Worm (Caenorhabditis elegans) whole organism, late embryonic: Measurements from ENCODE around the gene Y38C1AA.12.
A peak's percentile ranks its signal among the peaks of the same experiment; 100 is the strongest.

Source experiments
- C08G9.2 ChIP-seq: sonication (generic microtip); optimal IDR thresholded peaks from 2 replicates; lab custom pipeline; 2016; ENCODE audit warnings: mild to moderate bottlenecking, missing genetic modification characterization, moderate library complexity, missing compliant biosample characterization
- K02D7.2 ChIP-seq: sonication (generic microtip); optimal IDR thresholded peaks from 2 replicates; lab custom pipeline; 2017; ENCODE audit warnings: mild to moderate bottlenecking, missing genetic modification characterization, missing compliant biosample characterization
- T23F11.4 ChIP-seq: fragments of 200-800 bp; sonication (Bioruptor generic); optimal IDR thresholded peaks from 2 replicates; lab custom pipeline; 2018; ENCODE audit warnings: mild to moderate bottlenecking, missing genetic modification characterization, missing compliant biosample characterization
- ceh-14 ChIP-seq: sonication (generic microtip); optimal IDR thresholded peaks from 2 replicates; lab custom pipeline; 2016; ENCODE audit warnings: missing genotype, missing genetic modification characterization, missing compliant biosample characterization
- ceh-24 ChIP-seq: sonication (generic microtip); optimal IDR thresholded peaks from 2 replicates; lab custom pipeline; 2016; ENCODE audit warnings: mild to moderate bottlenecking, missing genetic modification characterization, missing compliant biosample characterization
- ceh-30 ChIP-seq: fragments of 150-350 bp; optimal IDR thresholded peaks from 2 replicates; lab custom pipeline; 2014; ENCODE audit warnings: missing biosample characterization, missing genetic modification characterization
- ceh-31 ChIP-seq: sonication (generic microtip); optimal IDR thresholded peaks from 2 replicates; lab custom pipeline; 2016; ENCODE audit warnings: missing genetic modification characterization, missing compliant biosample characterization
- ceh-34 ChIP-seq: sonication (generic microtip); optimal IDR thresholded peaks from 2 replicates; lab custom pipeline; 2016; ENCODE audit warnings: mild to moderate bottlenecking, missing genetic modification characterization, missing compliant biosample characterization
- ceh-45 ChIP-seq: fragments of 200-800 bp; sonication (Bioruptor generic); IDR thresholded peaks from 2 replicates; pipeline ENCODE4 v1.3.6; 2022; ENCODE audit warnings: missing genetic modification reagents, missing genetic modification characterization, missing compliant biosample characterization
- ceh-48 ChIP-seq: sonication (generic microtip); optimal IDR thresholded peaks from 2 replicates; lab custom pipeline; 2016; ENCODE audit warnings: missing genetic modification characterization, inconsistent platforms, missing compliant biosample characterization
- ceh-6 ChIP-seq: fragments of 200-800 bp; sonication (Bioruptor generic); optimal IDR thresholded peaks from 2 replicates; lab custom pipeline; 2018; ENCODE audit warnings: mild to moderate bottlenecking, missing genetic modification characterization, missing compliant biosample characterization
- che-1 ChIP-seq: sonication (generic microtip); optimal IDR thresholded peaks from 2 replicates; lab custom pipeline; 2016; ENCODE audit warnings: mild to moderate bottlenecking, missing genetic modification characterization, missing compliant biosample characterization
- dmd-4 ChIP-seq: sonication (generic microtip); optimal IDR thresholded peaks from 2 replicates; lab custom pipeline; 2016; ENCODE audit warnings: borderline replicate concordance, missing genetic modification characterization, missing compliant biosample characterization
- dve-1 ChIP-seq: sonication (generic microtip); optimal IDR thresholded peaks from 2 replicates; lab custom pipeline; 2017; ENCODE audit warnings: antibody characterized with exemption, mild to moderate bottlenecking, missing genetic modification characterization, missing compliant biosample characterization
- elt-2 ChIP-seq: sonication (generic microtip); optimal IDR thresholded peaks from 2 replicates; lab custom pipeline; 2016; ENCODE audit warnings: missing genetic modification reagents, missing genetic modification characterization, missing compliant biosample characterization
- elt-4 ChIP-seq: sonication (generic microtip); optimal IDR thresholded peaks from 2 replicates; lab custom pipeline; 2016; ENCODE audit warnings: missing genetic modification characterization, missing compliant biosample characterization
- ets-4 ChIP-seq: sonication (generic microtip); optimal IDR thresholded peaks from 2 replicates; lab custom pipeline; 2016; ENCODE audit warnings: missing genetic modification characterization, missing compliant biosample characterization
- fkh-10 ChIP-seq: fragments of 150-350 bp; optimal IDR thresholded peaks from 2 replicates; lab custom pipeline; 2014; ENCODE audit warnings: missing biosample characterization, missing genetic modification reagents, missing genetic modification characterization
- hlh-13 ChIP-seq: fragments of 200-800 bp; sonication (Bioruptor generic); optimal IDR thresholded peaks from 2 replicates; lab custom pipeline; 2018; ENCODE audit warnings: mild to moderate bottlenecking, missing genetic modification characterization, missing compliant biosample characterization
- hlh-15 ChIP-seq: sonication (generic microtip); optimal IDR thresholded peaks from 2 replicates; lab custom pipeline; 2016; ENCODE audit warnings: missing genetic modification characterization, missing compliant biosample characterization
- hlh-30 ChIP-seq: sonication (generic microtip); optimal IDR thresholded peaks from 2 replicates; lab custom pipeline; 2017; ENCODE audit warnings: antibody characterized with exemption, missing genetic modification characterization, missing compliant biosample characterization; ENCODE audit not compliant: insufficient read depth
- hlh-8 ChIP-seq: sonication (generic microtip); optimal IDR thresholded peaks from 2 replicates; lab custom pipeline; 2016; ENCODE audit warnings: missing genotype, missing genetic modification characterization, missing compliant biosample characterization
- lin-11 ChIP-seq: fragments of 200-800 bp; sonication (Bioruptor generic); optimal IDR thresholded peaks from 2 replicates; lab custom pipeline; 2018; ENCODE audit warnings: mild to moderate bottlenecking, missing genetic modification characterization, missing compliant biosample characterization
- mec-3 ChIP-seq: sonication (generic microtip); optimal IDR thresholded peaks from 2 replicates; lab custom pipeline; 2016; ENCODE audit warnings: borderline replicate concordance, missing genetic modification characterization, missing compliant biosample characterization
- nhr-11 ChIP-seq: fragments of 150-350 bp; optimal IDR thresholded peaks from 2 replicates; lab custom pipeline; 2014; ENCODE audit warnings: missing biosample characterization, missing genetic modification characterization
- nhr-232 ChIP-seq: sonication (generic microtip); optimal IDR thresholded peaks from 2 replicates; lab custom pipeline; 2016; ENCODE audit warnings: missing genetic modification characterization, missing compliant biosample characterization
- pag-3 ChIP-seq: sonication (generic microtip); optimal IDR thresholded peaks from 2 replicates; lab custom pipeline; 2016; ENCODE audit warnings: missing compliant biosample characterization, missing genetic modification characterization, borderline replicate concordance
- ref-2 ChIP-seq: sonication (generic microtip); optimal IDR thresholded peaks from 2 replicates; lab custom pipeline; 2016; ENCODE audit warnings: missing genetic modification characterization, missing compliant biosample characterization
- sdc-2 ChIP-seq: sonication (generic microtip); optimal IDR thresholded peaks from 2 replicates; lab custom pipeline; 2016; ENCODE audit warnings: missing genotype, missing genetic modification characterization, missing compliant biosample characterization
- sox-2 ChIP-seq: fragments of 200-800 bp; sonication (Bioruptor generic); IDR thresholded peaks from 2 replicates; pipeline ENCODE4 v1.3.6; 2022; ENCODE audit warnings: missing genetic modification reagents, missing genetic modification characterization, missing compliant biosample characterization
- ttx-3 ChIP-seq: sonication (generic microtip); optimal IDR thresholded peaks from 2 replicates; lab custom pipeline; 2016; ENCODE audit warnings: missing genetic modification reagents, missing genetic modification characterization, missing compliant biosample characterization
- unc-3 ChIP-seq, 2 experiments: fragments of 200-800 bp in 1 of 2; sonication (Bioruptor generic) in 1 of 2; sonication (generic microtip) in 1 of 2; conservative IDR thresholded peaks in 1 of 2; optimal IDR thresholded peaks in 1 of 2; 2 replicates each; pipeline versions ENCODE4 v1.3.6 to Lab custom; 2016 to 2022; ENCODE audit warnings: missing compliant biosample characterization in 2 of 2, missing genetic modification characterization in 2 of 2, missing genetic modification reagents in 1 of 2
- unc-42 ChIP-seq: sonication (generic microtip); optimal IDR thresholded peaks from 2 replicates; lab custom pipeline; 2016; ENCODE audit warnings: missing genotype, missing genetic modification characterization, missing compliant biosample characterization
- zip-5 ChIP-seq: sonication (generic microtip); optimal IDR thresholded peaks from 2 replicates; lab custom pipeline; 2016; ENCODE audit warnings: missing genetic modification characterization, missing compliant biosample characterization

The Y38C1AA.12 gene

ce11 chrIV:218252-218651, 26.2 kb downstream of the Y38C1AA.12 start, which contains the start of gene prdx-6:
TSS of gene prdx-6 (plus strand) at chrIV:218552.
- no peak for TF ChIP-seq K02D7.2 (tag; lab: Kevin White, UChicago)
- no peak for TF ChIP-seq elt-2
- no peak for TF ChIP-seq dmd-4 (tag; lab: Kevin White, UChicago)
- TF ChIP-seq lin-11 (tag; lab: Kevin White, UChicago) = no peak
- TF ChIP-seq ceh-6 (GFP tag; lab: Kevin White, UChicago) = no peak
- TF ChIP-seq T23F11.4 = no peak
- no peak for TF ChIP-seq ceh-48 (tag; lab: Kevin White, UChicago)
- no peak for TF ChIP-seq hlh-30 (tag; lab: Kevin White, UChicago)
- no peak for TF ChIP-seq dve-1 (tag; lab: Kevin White, UChicago)
- TF ChIP-seq mec-3 (tag; lab: Kevin White, UChicago) = no peak
- TF ChIP-seq che-1 (tag; lab: Kevin White, UChicago) = no peak
- no peak for TF ChIP-seq ceh-24 (tag; lab: Kevin White, UChicago)
- TF ChIP-seq ceh-45 (GFP tag; lab: Robert Waterston, UW) = no peak
- no peak for TF ChIP-seq unc-3 (GFP tag; conservative IDR thresholded peaks at IDR 0.05; lab: Robert Waterston, UW)
- no peak for TF ChIP-seq unc-3 (tag; optimal IDR thresholded peaks at IDR 0.05; lab: Kevin White, UChicago)
- no peak for TF ChIP-seq hlh-15 (tag; lab: Kevin White, UChicago)
- no peak for TF ChIP-seq ceh-34 (tag; lab: Kevin White, UChicago)
- no peak for TF ChIP-seq sox-2 (GFP tag; lab: Robert Waterston, UW)
- no peak for TF ChIP-seq ceh-30 (tag; lab: Kevin White, UChicago)

- no peak for TF ChIP-seq lin-11 (tag; lab: Kevin White, UChicago)
Measured at ce11 chrIV:231673-232072, 39.6 kb downstream of the Y38C1AA.12 start, which contains the start of gene gtf-2H1. TSS of gene gtf-2H1 (minus strand) at chrIV:231773.

- TF ChIP-seq ceh-45 (GFP tag; lab: Robert Waterston, UW) (no peak), hlh-8 (tag; lab: Kevin White, UChicago) (no peak), hlh-13 (no peak), T23F11.4 (no peak), elt-2 (no peak), C08G9.2 (tag; lab: Kevin White, UChicago) (no peak)
Measured at ce11 chrIV:236138-236537, 44.1 kb downstream of the Y38C1AA.12 start.

ce11 chrIV:237350-237749, 45.3 kb downstream of the Y38C1AA.12 start, which contains the start of gene ints-13:
TSS of gene ints-13 (minus strand) at chrIV:237450.
- TF ChIP-seq sox-2 (GFP tag; lab: Robert Waterston, UW) = no peak
- no peak for TF ChIP-seq ets-4 (tag; lab: Kevin White, UChicago)
- TF ChIP-seq elt-4 = no peak
- TF ChIP-seq nhr-11 (tag; lab: Kevin White, UChicago) = no peak
- no peak for TF ChIP-seq nhr-232 (tag; lab: Kevin White, UChicago)
- no peak for TF ChIP-seq ref-2
- TF ChIP-seq ceh-14 = no peak
- no peak for TF ChIP-seq ceh-48 (tag; lab: Kevin White, UChicago)
- no peak for TF ChIP-seq ceh-34 (tag; lab: Kevin White, UChicago)
- no peak for TF ChIP-seq sdc-2
- TF ChIP-seq K02D7.2 (tag; lab: Kevin White, UChicago) = no peak
- no peak for TF ChIP-seq dmd-4 (tag; lab: Kevin White, UChicago)
- TF ChIP-seq ttx-3 (tag; lab: Kevin White, UChicago) = no peak
- no peak for TF ChIP-seq pag-3 (tag; lab: Kevin White, UChicago)
- no peak for TF ChIP-seq fkh-10 (GFP tag; lab: Kevin White, UChicago)
- TF ChIP-seq che-1 (tag; lab: Kevin White, UChicago) = no peak

ce11 chrIV:240257-240754, 48.2 kb downstream of the Y38C1AA.12 start, which contains the start of the genes fnta-1 and cogc-8:
TSS of gene fnta-1 (minus strand) at chrIV:240307.
TSS of gene cogc-8 (plus strand) at chrIV:240451.
- TF ChIP-seq zip-5 (tag; lab: Kevin White, UChicago) (no peak), ceh-31 (tag; lab: Kevin White, UChicago) (peak; percentile 12), elt-2 (peak; percentile 42), unc-42 (peak; percentile 18), sdc-2 (no peak), dmd-4 (tag; lab: Kevin White, UChicago) (no peak)
